Fruit fly (Drosophila melanogaster) whole organism, embryonic: ENCODE measurements around the gene CG31445.
A peak's percentile ranks its signal among the peaks of the same experiment; 100 is the strongest.

Source experiments
- ATbp ChIP-seq: fragments of 200-800 bp; sonication (Bioruptor generic); optimal IDR thresholded peaks from 2 replicates; lab custom pipeline; 2017; ENCODE audit warnings: missing biosample characterization, mild to moderate bottlenecking, missing genetic modification characterization, missing genetic modification reagents
- Ada2b ChIP-seq: fragments of 200-800 bp; sonication (Bioruptor generic); IDR thresholded peaks from 2 replicates; pipeline ENCODE4 v1.3.6; 2022; ENCODE audit warnings: missing biosample characterization, missing genetic modification characterization
- Aef1 ChIP-seq: fragments of 200-800 bp; sonication (Bioruptor generic); IDR thresholded peaks from 3 replicates; pipeline ENCODE4 v1.3.6; 2022; ENCODE audit warnings: missing biosample characterization, missing genetic modification characterization
- BEAF-32 ChIP-seq: fragments of 200-800 bp; sonication (Bioruptor generic); optimal IDR thresholded peaks from 3 replicates; lab custom pipeline; 2017; ENCODE audit warnings: missing biosample characterization, missing genetic modification characterization, mild to moderate bottlenecking, moderate library complexity, missing genetic modification reagents
- Bdp1 ChIP-seq: fragments of 200-800 bp; sonication (Bioruptor generic); optimal IDR thresholded peaks from 3 replicates; lab custom pipeline; 2016; ENCODE audit warnings: missing biosample characterization, missing genetic modification characterization
- CG10366 ChIP-seq: fragments of 200-800 bp; sonication (Bioruptor generic); IDR thresholded peaks from 2 replicates; pipeline ENCODE4 v1.3.6; 2022; ENCODE audit warnings: missing biosample characterization, missing genetic modification characterization
- CG10431 ChIP-seq: fragments of 200-800 bp; sonication (Bioruptor generic); optimal IDR thresholded peaks from 3 replicates; lab custom pipeline; 2018; ENCODE audit warnings: missing biosample characterization, mild to moderate bottlenecking, missing genetic modification characterization
- CG12659 ChIP-seq: fragments of 200-800 bp; sonication (Bioruptor generic); optimal IDR thresholded peaks from 3 replicates; lab custom pipeline; 2017; ENCODE audit warnings: mild to moderate bottlenecking, missing biosample characterization, missing genetic modification reagents, missing genetic modification characterization
- CG12942 ChIP-seq: fragments of 200-800 bp; sonication (Bioruptor generic); optimal IDR thresholded peaks from 3 replicates; lab custom pipeline; 2016; ENCODE audit warnings: missing biosample characterization, missing genetic modification characterization
- CG14667 ChIP-seq: fragments of 200-800 bp; sonication (Bioruptor generic); IDR thresholded peaks from 2 replicates; pipeline ENCODE4 v1.3.6; 2022; ENCODE audit warnings: missing biosample characterization, missing genetic modification characterization
- CG1602 ChIP-seq: fragments of 200-800 bp; sonication (Bioruptor generic); optimal IDR thresholded peaks from 3 replicates; lab custom pipeline; 2016; ENCODE audit warnings: missing biosample characterization, missing genetic modification characterization
- CG16815 ChIP-seq: fragments of 200-800 bp; sonication (Bioruptor generic); optimal IDR thresholded peaks from 3 replicates; lab custom pipeline; 2017; ENCODE audit warnings: missing biosample characterization, mild to moderate bottlenecking, missing genetic modification characterization
- CG2129 ChIP-seq: fragments of 200-800 bp; sonication (Bioruptor generic); IDR thresholded peaks from 2 replicates; pipeline ENCODE4 v1.3.6; 2022; ENCODE audit warnings: missing biosample characterization, missing genetic modification characterization; ENCODE audit not compliant: partially characterized antibody
- CG2875 ChIP-seq: fragments of 200-800 bp; sonication (Bioruptor generic); optimal IDR thresholded peaks from 2 replicates; lab custom pipeline; 2017; ENCODE audit warnings: missing biosample characterization, mild to moderate bottlenecking, missing genetic modification characterization, missing genetic modification reagents
- CG3726 ChIP-seq: fragments of 200-800 bp; sonication (Bioruptor generic); IDR thresholded peaks from 3 replicates; pipeline ENCODE4, ENCODE4 v1.3.6; 2022; ENCODE audit warnings: missing biosample characterization, missing genetic modification characterization
- CG3838 ChIP-seq: fragments of 200-800 bp; sonication (Bioruptor generic); optimal IDR thresholded peaks from 3 replicates; lab custom pipeline; 2016; ENCODE audit warnings: missing biosample characterization, missing genetic modification characterization
- CG7839 ChIP-seq: fragments of 200-800 bp; sonication (Bioruptor generic); optimal IDR thresholded peaks from 3 replicates; lab custom pipeline; 2018; ENCODE audit warnings: missing biosample characterization, mild to moderate bottlenecking, missing genetic modification characterization, moderate library complexity
- CHES-1-like ChIP-seq: fragments of 200-800 bp; sonication (Bioruptor generic); optimal IDR thresholded peaks from 2 replicates; lab custom pipeline; 2016; ENCODE audit warnings: missing biosample characterization, missing genetic modification characterization
- CkIIα-i1 ChIP-seq: fragments of 200-800 bp; sonication (Bioruptor generic); IDR thresholded peaks from 2 replicates; pipeline ENCODE4 v1.3.6; 2022; ENCODE audit warnings: missing biosample characterization, missing genetic modification characterization
- D19A ChIP-seq: fragments of 200-800 bp; optimal IDR thresholded peaks from 3 replicates; lab custom pipeline; 2019; ENCODE audit warnings: missing biosample characterization, mild to moderate bottlenecking, missing genetic modification characterization, moderate library complexity
- Deaf1 ChIP-seq: fragments of 200-800 bp; optimal IDR thresholded peaks from 3 replicates; lab custom pipeline; 2019; ENCODE audit warnings: missing biosample characterization, mild to moderate bottlenecking, missing genetic modification characterization, moderate library complexity
- Doc3 ChIP-seq: fragments of 200-800 bp; sonication (Bioruptor generic); IDR thresholded peaks from 3 replicates; pipeline ENCODE4 v1.3.6; 2022; ENCODE audit warnings: missing biosample characterization, missing genetic modification characterization; ENCODE audit not compliant: partially characterized antibody
- Gsc ChIP-seq: fragments of 200-800 bp; sonication (Bioruptor generic); IDR thresholded peaks from 2 replicates; pipeline ENCODE4 v1.3.6; 2022; ENCODE audit warnings: missing biosample characterization, missing genetic modification characterization
- HLH3B ChIP-seq: fragments of 200-800 bp; sonication (Bioruptor generic); IDR thresholded peaks from 2 replicates; pipeline ENCODE4 v1.3.6; 2022; ENCODE audit warnings: missing biosample characterization, missing genetic modification characterization
- HLH54F ChIP-seq: fragments of 200-800 bp; sonication (Bioruptor generic); optimal IDR thresholded peaks from 3 replicates; lab custom pipeline; 2016; ENCODE audit warnings: missing biosample characterization, missing genetic modification characterization
- Hand ChIP-seq: fragments of 200-800 bp; sonication (Bioruptor generic); optimal IDR thresholded peaks from 2 replicates; lab custom pipeline; 2017; ENCODE audit warnings: mild to moderate bottlenecking, missing biosample characterization, missing genetic modification reagents, missing genetic modification characterization
- Hmr ChIP-seq: fragments of 200-800 bp; sonication (Bioruptor generic); optimal IDR thresholded peaks from 3 replicates; lab custom pipeline; 2017; ENCODE audit warnings: mild to moderate bottlenecking, missing biosample characterization, missing genetic modification reagents, missing genetic modification characterization
- Hr3 ChIP-seq: fragments of 200-800 bp; sonication (Bioruptor generic); optimal IDR thresholded peaks from 3 replicates; lab custom pipeline; 2016; ENCODE audit warnings: missing biosample characterization, missing genetic modification characterization
- MTF-1 ChIP-seq: fragments of 200-800 bp; sonication (Bioruptor generic); optimal IDR thresholded peaks from 2 replicates; lab custom pipeline; 2018; ENCODE audit warnings: missing biosample characterization, mild to moderate bottlenecking, missing genetic modification characterization, borderline replicate concordance
- Meics ChIP-seq: fragments of 200-800 bp; sonication (Bioruptor generic); optimal IDR thresholded peaks from 2 replicates; lab custom pipeline; 2017; ENCODE audit warnings: missing biosample characterization, mild to moderate bottlenecking, missing genetic modification characterization
- Mrtf ChIP-seq: fragments of 200-800 bp; sonication (Bioruptor generic); IDR thresholded peaks from 3 replicates; pipeline ENCODE4 v1.3.6; 2022; ENCODE audit warnings: missing biosample characterization, missing genetic modification characterization
- Oli ChIP-seq: fragments of 200-800 bp; sonication (Bioruptor generic); optimal IDR thresholded peaks from 2 replicates; lab custom pipeline; 2018; ENCODE audit warnings: missing biosample characterization, mild to moderate bottlenecking, missing genetic modification characterization, moderate library complexity
- Rx ChIP-seq: fragments of 200-800 bp; sonication (Bioruptor generic); IDR thresholded peaks from 2 replicates; pipeline ENCODE4 v1.3.6; 2022; ENCODE audit warnings: missing biosample characterization, missing genetic modification characterization
- Taf1 ChIP-seq: fragments of 200-800 bp; sonication (Bioruptor generic); IDR thresholded peaks from 2 replicates; pipeline ENCODE4 v1.3.6; 2022; ENCODE audit warnings: missing biosample characterization, missing genetic modification characterization
- Vsx1 ChIP-seq: fragments of 200-800 bp; sonication (Bioruptor generic); optimal IDR thresholded peaks from 2 replicates; lab custom pipeline; 2017; ENCODE audit warnings: missing biosample characterization, mild to moderate bottlenecking, missing genetic modification characterization, missing genetic modification reagents
- btn ChIP-seq: fragments of 200-800 bp; sonication (Bioruptor generic); optimal IDR thresholded peaks from 2 replicates; lab custom pipeline; 2016; ENCODE audit warnings: missing biosample characterization, missing genetic modification characterization
- fu2 ChIP-seq: fragments of 200-800 bp; sonication (Bioruptor generic); optimal IDR thresholded peaks from 2 replicates; lab custom pipeline; 2016; ENCODE audit warnings: missing biosample characterization, missing genetic modification characterization
- gce ChIP-seq: fragments of 200-800 bp; sonication (Bioruptor generic); IDR thresholded peaks from 3 replicates; pipeline ENCODE4 v1.3.6; 2022; ENCODE audit warnings: missing biosample characterization, missing genetic modification characterization
- nerfin-2 ChIP-seq: fragments of 200-800 bp; sonication (Bioruptor generic); IDR thresholded peaks from 2 replicates; pipeline ENCODE4 v1.3.6; 2022; ENCODE audit warnings: missing biosample characterization, missing genetic modification characterization; ENCODE audit not compliant: partially characterized antibody
- nom ChIP-seq: fragments of 200-800 bp; sonication (Bioruptor generic); optimal IDR thresholded peaks from 2 replicates; lab custom pipeline; 2017; ENCODE audit warnings: missing biosample characterization, missing genetic modification characterization, mild to moderate bottlenecking, moderate library complexity, missing genetic modification reagents
- oc ChIP-seq: fragments of 200-800 bp; sonication (Bioruptor generic); optimal IDR thresholded peaks from 2 replicates; lab custom pipeline; 2018; ENCODE audit warnings: missing biosample characterization, mild to moderate bottlenecking, missing genetic modification characterization, moderate library complexity
- pho ChIP-seq: fragments of 200-800 bp; sonication (Bioruptor generic); optimal IDR thresholded peaks from 2 replicates; lab custom pipeline; 2016; ENCODE audit warnings: missing biosample characterization, missing genetic modification characterization
- rib ChIP-seq: fragments of 200-800 bp; sonication (Bioruptor generic); IDR thresholded peaks from 2 replicates; pipeline ENCODE4 v1.3.6; 2022; ENCODE audit warnings: missing biosample characterization, missing genetic modification characterization
- sens-2 ChIP-seq: fragments of 200-800 bp; sonication (Bioruptor generic); IDR thresholded peaks from 2 replicates; pipeline ENCODE4 v1.3.6; 2022; ENCODE audit warnings: missing biosample characterization, missing genetic modification characterization
- sna ChIP-seq: fragments of 200-800 bp; sonication (Bioruptor generic); IDR thresholded peaks from 2 replicates; pipeline ENCODE4 v1.3.6; 2022; ENCODE audit warnings: missing biosample characterization, missing genetic modification characterization; ENCODE audit not compliant: partially characterized antibody
- sr ChIP-seq: fragments of 200-800 bp; sonication (Bioruptor generic); IDR thresholded peaks from 3 replicates; pipeline ENCODE4 v1.3.6; 2022; ENCODE audit warnings: missing biosample characterization, missing genetic modification characterization
- tll ChIP-seq, 2 experiments: fragments of 200-800 bp in 1 of 2; fragments of >200 bp in 1 of 2; sonication (Bioruptor generic) in 1 of 2; optimal IDR thresholded peaks; 2 replicates each; lab custom pipeline; 2017 to 2019; ENCODE audit warnings: missing biosample characterization in 2 of 2, missing genetic modification characterization in 2 of 2, mild to moderate bottlenecking in 1 of 2, moderate library complexity in 1 of 2
- ttk ChIP-seq: fragments of 200-800 bp; sonication (Bioruptor generic); IDR thresholded peaks from 2 replicates; pipeline ENCODE4 v2.1.2; 2022; ENCODE audit warnings: missing biosample characterization, missing genetic modification characterization
- usp ChIP-seq: fragments of >200 bp; optimal IDR thresholded peaks from 2 replicates; lab custom pipeline; 2017; ENCODE audit warnings: missing biosample characterization, missing genetic modification characterization
- wek ChIP-seq: fragments of 200-800 bp; sonication (Bioruptor generic); optimal IDR thresholded peaks from 3 replicates; lab custom pipeline; 2018; ENCODE audit warnings: missing biosample characterization, mild to moderate bottlenecking, missing genetic modification characterization, moderate library complexity
- zfh1 ChIP-seq: fragments of 200-800 bp; sonication (Bioruptor generic); IDR thresholded peaks from 3 replicates; pipeline ENCODE4 v1.3.6; 2022; ENCODE audit warnings: missing biosample characterization, missing genetic modification characterization

CG31445 gene

dm6 chr3R:29265075-29265474 is 20.4 kb upstream of the CG31445 start (continued):
- peak; percentile 51 for TF ChIP-seq CG7839
- TF ChIP-seq D19A (tag; lab: Kevin White, UChicago) = peak; percentile 52
- no peak for TF ChIP-seq usp
- no peak for TF ChIP-seq CG10366 (GFP tag; lab: Robert Waterston, UW)
- no peak for TF ChIP-seq tll (GFP tag; optimal IDR thresholded peaks at IDR 0.05; lab: Kevin White, UChicago)
- peak; percentile 39 for TF ChIP-seq CG2875 (GFP tag; lab: Kevin White, UChicago)
- TF ChIP-seq btn (GFP tag; lab: Kevin White, UChicago) = no peak
- no peak for TF ChIP-seq rib (GFP tag; lab: Robert Waterston, UW)
- peak; percentile 44 for TF ChIP-seq ATbp (GFP tag; lab: Kevin White, UChicago)
- TF ChIP-seq ttk = peak; percentile 46; the same call in 1 of the 2 replicates
- TF ChIP-seq CG16815 = peak; percentile 47
- TF ChIP-seq nerfin-2 (GFP tag; lab: Robert Waterston, UW) = no peak
- no peak for TF ChIP-seq CG10431 (GFP tag; lab: Kevin White, UChicago)
- TF ChIP-seq sna = no peak
- TF ChIP-seq wek (GFP tag; lab: Kevin White, UChicago) = no peak
- TF ChIP-seq CG12659 (GFP tag; lab: Kevin White, UChicago) = no peak
- 0 out of 2 replicates have a peak, but pooled peaks have one; percentile 4 for TF ChIP-seq Rx (GFP tag; lab: Robert Waterston, UW)
- TF ChIP-seq Aef1 (GFP tag; lab: Robert Waterston, UW) = no peak
- TF ChIP-seq CG2129 (GFP tag; lab: Robert Waterston, UW) = no peak
- no peak for TF ChIP-seq Hmr
- no peak for TF ChIP-seq CG1602
- no peak for TF ChIP-seq gce (GFP tag; lab: Robert Waterston, UW)
- no peak for TF ChIP-seq Hand
- no peak for TF ChIP-seq Gsc
- TF ChIP-seq HLH54F (GFP tag; lab: Kevin White, UChicago) = no peak
- TF ChIP-seq CG3726 (GFP tag; lab: Robert Waterston, UW) = no peak
- no peak for TF ChIP-seq nom
- no peak for TF ChIP-seq CG14667 (GFP tag; lab: Robert Waterston, UW)
- TF ChIP-seq Doc3 = no peak
- TF ChIP-seq sens-2 (GFP tag; lab: Robert Waterston, UW) = no peak
- no peak for TF ChIP-seq Deaf1 (tag; lab: Kevin White, UChicago)
- TF ChIP-seq sr (GFP tag; lab: Robert Waterston, UW) = no peak
- TF ChIP-seq MTF-1 (GFP tag; lab: Kevin White, UChicago) = no peak
- 0 out of 3 replicates have a peak, but pooled peaks have one; percentile 38 for TF ChIP-seq Mrtf (GFP tag; lab: Robert Waterston, UW)
- TF ChIP-seq CG12942 (GFP tag; lab: Kevin White, UChicago) = no peak
- TF ChIP-seq CG3838 = no peak
- no peak for TF ChIP-seq Meics (GFP tag; lab: Kevin White, UChicago)
- no peak for TF ChIP-seq Taf1 (GFP tag; lab: Robert Waterston, UW)
- peak; percentile 52 for TF ChIP-seq Oli (tag; lab: Kevin White, UChicago)
- TF ChIP-seq zfh1 (GFP tag; lab: Robert Waterston, UW) = peak; percentile 48; the same call in 1 of the 3 replicates
- no peak for TF ChIP-seq Vsx1 (GFP tag; lab: Kevin White, UChicago)
- no peak for TF ChIP-seq Bdp1 (GFP tag; lab: Kevin White, UChicago)
- TF ChIP-seq pho (GFP tag; lab: Kevin White, UChicago) = no peak
- TF ChIP-seq CHES-1-like (GFP tag; lab: Kevin White, UChicago) = no peak
- TF ChIP-seq Hr3 (GFP tag; lab: Kevin White, UChicago) = peak; percentile 24
- no peak for TF ChIP-seq BEAF-32
- no peak for TF ChIP-seq oc
- no peak for TF ChIP-seq Ada2b (GFP tag; lab: Robert Waterston, UW)
- no peak for TF ChIP-seq CkIIα-i1
- no peak for TF ChIP-seq HLH3B (GFP tag; lab: Robert Waterston, UW)
- TF ChIP-seq fu2 = no peak
